Fruit fly (Drosophila melanogaster) whole organism, embryonic: ENCODE measurements around the gene CG31016.

ENCODE experiments used
- ATbp ChIP-seq: fragments of 200-800 bp; sonication (Bioruptor generic); optimal IDR thresholded peaks from 2 replicates; lab custom pipeline; 2017; ENCODE audit warnings: missing biosample characterization, mild to moderate bottlenecking, missing genetic modification characterization, missing genetic modification reagents
- BtbVII ChIP-seq: fragments of 200-800 bp; sonication (Bioruptor generic); optimal IDR thresholded peaks from 3 replicates; lab custom pipeline; 2017; ENCODE audit warnings: missing biosample characterization, mild to moderate bottlenecking, missing genetic modification characterization
- CG11085 ChIP-seq: fragments of 200-800 bp; sonication (Bioruptor generic); IDR thresholded peaks from 2 replicates; pipeline ENCODE4 v1.3.6; 2022; ENCODE audit warnings: missing biosample characterization, missing genetic modification characterization
- CG12155 ChIP-seq: fragments of 200-800 bp; sonication (Bioruptor generic); optimal IDR thresholded peaks from 3 replicates; lab custom pipeline; 2016; ENCODE audit warnings: missing biosample characterization, missing genetic modification characterization
- CG12236 ChIP-seq: fragments of 200-800 bp; sonication (Bioruptor generic); optimal IDR thresholded peaks from 2 replicates; lab custom pipeline; 2016; ENCODE audit warnings: missing biosample characterization, missing genetic modification characterization
- CG12942 ChIP-seq: fragments of 200-800 bp; sonication (Bioruptor generic); optimal IDR thresholded peaks from 3 replicates; lab custom pipeline; 2016; ENCODE audit warnings: missing biosample characterization, missing genetic modification characterization
- CG14860 ChIP-seq: fragments of 200-800 bp; sonication (Bioruptor generic); IDR thresholded peaks from 3 replicates; pipeline ENCODE4 v1.3.6; 2022; ENCODE audit warnings: missing biosample characterization, missing genetic modification characterization; ENCODE audit not compliant: partially characterized antibody
- CG1603 ChIP-seq: fragments of 200-800 bp; sonication (Bioruptor generic); optimal IDR thresholded peaks from 2 replicates; lab custom pipeline; 2019; ENCODE audit warnings: missing biosample characterization, mild to moderate bottlenecking, missing genetic modification characterization, moderate library complexity
- CG16813 ChIP-seq: fragments of 200-800 bp; sonication (Bioruptor generic); IDR thresholded peaks from 3 replicates; pipeline ENCODE4 v1.3.6; 2022; ENCODE audit warnings: missing biosample characterization, missing genetic modification characterization; ENCODE audit not compliant: partially characterized antibody
- CG16815 ChIP-seq: fragments of 200-800 bp; sonication (Bioruptor generic); optimal IDR thresholded peaks from 3 replicates; lab custom pipeline; 2017; ENCODE audit warnings: missing biosample characterization, mild to moderate bottlenecking, missing genetic modification characterization
- CG18262 ChIP-seq: fragments of 200-800 bp; optimal IDR thresholded peaks from 3 replicates; lab custom pipeline; 2019; ENCODE audit warnings: missing biosample characterization, mild to moderate bottlenecking, missing genetic modification characterization, moderate library complexity
- CG18619 ChIP-seq: fragments of 200-800 bp; sonication (Bioruptor generic); optimal IDR thresholded peaks from 3 replicates; lab custom pipeline; 2017; ENCODE audit warnings: missing biosample characterization, mild to moderate bottlenecking, missing genetic modification characterization
- CG30020 ChIP-seq: fragments of 200-800 bp; optimal IDR thresholded peaks from 2 replicates; lab custom pipeline; 2019; ENCODE audit warnings: missing biosample characterization, mild to moderate bottlenecking, missing genetic modification characterization, moderate library complexity
- CG33557 ChIP-seq: fragments of 200-800 bp; sonication (Bioruptor generic); optimal IDR thresholded peaks from 2 replicates; lab custom pipeline; 2019; ENCODE audit warnings: missing biosample characterization, mild to moderate bottlenecking, missing genetic modification characterization, moderate library complexity
- CG4328 ChIP-seq: fragments of 200-800 bp; sonication (Bioruptor generic); optimal IDR thresholded peaks from 3 replicates; lab custom pipeline; 2017; ENCODE audit warnings: missing biosample characterization, missing genetic modification reagents, missing genetic modification characterization
- CG4854 ChIP-seq: fragments of 200-800 bp; sonication (Bioruptor generic); optimal IDR thresholded peaks from 2 replicates; lab custom pipeline; 2016; ENCODE audit warnings: missing biosample characterization, missing genetic modification characterization, inconsistent platforms
- CG6254 ChIP-seq: fragments of 200-800 bp; sonication (Bioruptor generic); optimal IDR thresholded peaks from 3 replicates; lab custom pipeline; 2017; ENCODE audit warnings: mild to moderate bottlenecking, missing biosample characterization, missing genetic modification reagents, missing genetic modification characterization
- CG6813 ChIP-seq: fragments of 200-800 bp; sonication (Bioruptor generic); optimal IDR thresholded peaks from 2 replicates; lab custom pipeline; 2017; ENCODE audit warnings: missing biosample characterization, missing genetic modification characterization, mild to moderate bottlenecking, moderate library complexity, missing genetic modification reagents
- CG6854 ChIP-seq: fragments of 200-800 bp; sonication (Bioruptor generic); optimal IDR thresholded peaks from 3 replicates; lab custom pipeline; 2017; ENCODE audit warnings: missing biosample characterization, mild to moderate bottlenecking, missing genetic modification characterization
- CG7963 ChIP-seq: fragments of 200-800 bp; sonication (Bioruptor generic); IDR thresholded peaks from 3 replicates; pipeline ENCODE4 v1.3.6; 2022; ENCODE audit warnings: missing biosample characterization, missing genetic modification characterization; ENCODE audit not compliant: partially characterized antibody
- CG9609 ChIP-seq: fragments of 200-800 bp; sonication (Bioruptor generic); optimal IDR thresholded peaks from 3 replicates; lab custom pipeline; 2016; ENCODE audit warnings: missing biosample characterization, missing genetic modification characterization
- CTCF ChIP-seq: fragments of 200-800 bp; sonication (Bioruptor generic); optimal IDR thresholded peaks from 2 replicates; lab custom pipeline; 2017; ENCODE audit warnings: missing biosample characterization, mild to moderate bottlenecking, missing genetic modification characterization, moderate library complexity
- Eip74EF ChIP-seq, 2 experiments: fragments of 200-800 bp in 1 of 2; fragments of >200 bp in 1 of 2; sonication (Bioruptor generic) in 1 of 2; optimal IDR thresholded peaks; 2 replicates each; lab custom pipeline; 2017 to 2019; ENCODE audit warnings: missing biosample characterization in 2 of 2, missing genetic modification characterization in 2 of 2, mild to moderate bottlenecking in 1 of 2, moderate library complexity in 1 of 2
- Ets97D ChIP-seq: fragments of 200-800 bp; sonication (Bioruptor generic); optimal IDR thresholded peaks from 3 replicates; lab custom pipeline; 2016; ENCODE audit warnings: missing biosample characterization, missing genetic modification characterization
- Fer1 ChIP-seq: fragments of 200-800 bp; sonication (Bioruptor generic); optimal IDR thresholded peaks from 2 replicates; lab custom pipeline; 2017; ENCODE audit warnings: missing biosample characterization, mild to moderate bottlenecking, missing genetic modification characterization
- HLH4C ChIP-seq: fragments of 200-800 bp; sonication (Bioruptor generic); IDR thresholded peaks from 3 replicates; pipeline ENCODE4 v1.3.6; 2022; ENCODE audit warnings: missing biosample characterization, missing genetic modification characterization; ENCODE audit not compliant: partially characterized antibody
- Lhr ChIP-seq: fragments of 200-800 bp; sonication (Bioruptor generic); optimal IDR thresholded peaks from 3 replicates; lab custom pipeline; 2017; ENCODE audit warnings: mild to moderate bottlenecking, missing biosample characterization, missing genetic modification reagents, missing genetic modification characterization
- MBD-R2 ChIP-seq: fragments of 200-800 bp; sonication (Bioruptor generic); IDR thresholded peaks from 2 replicates; pipeline ENCODE4 v1.3.6; 2022; ENCODE audit warnings: missing biosample characterization, missing genetic modification characterization
- Poxn ChIP-seq: fragments of 200-800 bp; sonication (Bioruptor generic); IDR thresholded peaks from 2 replicates; pipeline ENCODE4 v1.3.6; 2022; ENCODE audit warnings: missing biosample characterization, missing genetic modification characterization
- Sry-β ChIP-seq: fragments of 200-800 bp; sonication (Bioruptor generic); optimal IDR thresholded peaks from 2 replicates; lab custom pipeline; 2018; ENCODE audit warnings: missing biosample characterization, mild to moderate bottlenecking, missing genetic modification characterization, moderate library complexity
- Stat92E ChIP-seq, 3 experiments: fragments of >200 bp in 2 of 3; fragments of 200-800 bp in 1 of 3; sonication (Bioruptor generic) in 1 of 3; optimal IDR thresholded peaks; 2 replicates each; lab custom pipeline; 2017 to 2019; ENCODE audit warnings: missing biosample characterization in 3 of 3, missing genetic modification characterization in 3 of 3, mild to moderate bottlenecking in 1 of 3, moderate library complexity in 1 of 3
- TFAM ChIP-seq: fragments of 200-800 bp; sonication (Bioruptor generic); optimal IDR thresholded peaks from 2 replicates; lab custom pipeline; 2017; ENCODE audit warnings: missing biosample characterization, missing genetic modification characterization, inconsistent platforms
- YL-1 ChIP-seq: fragments of 200-800 bp; sonication (Bioruptor generic); optimal IDR thresholded peaks from 3 replicates; lab custom pipeline; 2017; ENCODE audit warnings: missing biosample characterization, mild to moderate bottlenecking, missing genetic modification characterization
- amos ChIP-seq: fragments of 200-800 bp; sonication (Bioruptor generic); IDR thresholded peaks from 2 replicates; pipeline ENCODE4 v1.3.6; 2022; ENCODE audit warnings: missing biosample characterization, missing genetic modification characterization; ENCODE audit not compliant: partially characterized antibody
- ase ChIP-seq: fragments of 200-800 bp; sonication (Bioruptor generic); IDR thresholded peaks from 3 replicates; pipeline ENCODE4 v1.3.6; 2022; ENCODE audit warnings: missing biosample characterization, missing genetic modification characterization
- cwo ChIP-seq: fragments of 200-800 bp; sonication (Bioruptor generic); optimal IDR thresholded peaks from 3 replicates; lab custom pipeline; 2017; ENCODE audit warnings: missing biosample characterization, missing genetic modification characterization, mild to moderate bottlenecking, moderate library complexity, missing genetic modification reagents
- lilli ChIP-seq: fragments of 200-800 bp; sonication (Bioruptor generic); optimal IDR thresholded peaks from 3 replicates; lab custom pipeline; 2016; ENCODE audit warnings: missing biosample characterization, missing genetic modification characterization
- lola ChIP-seq, 3 experiments: fragments of >200 bp in 2 of 3; fragments of 200-800 bp in 1 of 3; sonication (Bioruptor generic) in 1 of 3; optimal IDR thresholded peaks; 2 replicates each; lab custom pipeline; 2017 to 2019; ENCODE audit warnings: missing biosample characterization in 3 of 3, missing genetic modification characterization in 3 of 3, mild to moderate bottlenecking in 1 of 3, moderate library complexity in 1 of 3
- maf-S ChIP-seq: fragments of 200-800 bp; sonication (Bioruptor generic); optimal IDR thresholded peaks from 2 replicates; lab custom pipeline; 2016; ENCODE audit warnings: missing biosample characterization, missing genetic modification characterization
- mam ChIP-seq: fragments of 200-800 bp; sonication (Bioruptor generic); optimal IDR thresholded peaks from 3 replicates; lab custom pipeline; 2016; ENCODE audit warnings: missing biosample characterization, missing genetic modification characterization
- nau ChIP-seq: fragments of 200-800 bp; sonication (Bioruptor generic); optimal IDR thresholded peaks from 3 replicates; lab custom pipeline; 2017; ENCODE audit warnings: missing biosample characterization, mild to moderate bottlenecking, missing genetic modification characterization, missing genetic modification reagents
- pzg ChIP-seq: fragments of 200-800 bp; sonication (Bioruptor generic); optimal IDR thresholded peaks from 3 replicates; lab custom pipeline; 2018; ENCODE audit warnings: missing biosample characterization, mild to moderate bottlenecking, missing genetic modification characterization, moderate library complexity
- schlank ChIP-seq: fragments of 200-800 bp; sonication (Bioruptor generic); optimal IDR thresholded peaks from 2 replicates; lab custom pipeline; 2018; ENCODE audit warnings: missing biosample characterization, mild to moderate bottlenecking, missing genetic modification characterization
- sim ChIP-seq: fragments of 200-800 bp; sonication (Bioruptor generic); IDR thresholded peaks from 2 replicates; pipeline ENCODE4 v1.3.6; 2022; ENCODE audit warnings: missing biosample characterization, missing genetic modification characterization
- ssp ChIP-seq: fragments of 200-800 bp; sonication (Bioruptor generic); IDR thresholded peaks from 2 replicates; pipeline ENCODE4 v1.3.6; 2022; ENCODE audit warnings: missing biosample characterization, missing genetic modification characterization
- ttk ChIP-seq: fragments of 200-800 bp; sonication (Bioruptor generic); IDR thresholded peaks from 2 replicates; pipeline ENCODE4 v2.1.2; 2022; ENCODE audit warnings: missing biosample characterization, missing genetic modification characterization
- twi ChIP-seq: fragments of 200-800 bp; optimal IDR thresholded peaks from 2 replicates; lab custom pipeline; 2019; ENCODE audit warnings: missing biosample characterization, mild to moderate bottlenecking, missing genetic modification characterization, moderate library complexity
- zen2 ChIP-seq: fragments of 200-800 bp; sonication (Bioruptor generic); IDR thresholded peaks from 3 replicates; pipeline ENCODE4 v1.3.6; 2022; ENCODE audit warnings: missing biosample characterization, missing genetic modification characterization; ENCODE audit not compliant: partially characterized antibody

Gene CG31016

DNA sequence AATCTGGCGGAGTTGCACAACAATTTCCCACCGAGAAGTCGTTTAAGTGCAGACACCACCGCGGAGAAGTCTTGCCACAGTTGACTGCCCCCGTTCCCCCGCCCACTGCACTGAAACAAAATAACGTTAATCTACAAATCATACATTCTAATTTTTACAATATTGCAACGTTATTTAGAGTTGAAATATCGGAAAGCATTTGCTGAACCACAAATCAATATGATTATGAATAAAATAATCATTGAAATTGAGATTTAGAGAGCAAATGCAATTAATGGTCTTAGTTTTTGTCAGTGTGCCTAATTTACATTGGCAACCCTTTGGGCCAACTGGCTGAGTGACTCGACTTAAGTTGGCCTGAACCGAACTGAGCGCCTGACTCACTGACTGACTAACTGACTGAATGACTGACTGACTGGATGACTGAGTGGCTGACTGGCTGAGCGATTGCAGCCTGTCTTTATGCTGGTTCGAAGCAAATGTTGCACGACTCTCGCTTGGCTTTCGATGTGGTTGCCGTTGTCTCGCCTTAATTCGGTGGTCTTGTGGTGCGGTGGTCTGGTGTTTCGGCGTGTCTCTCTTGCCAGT, 35.3 kb upstream of the CG31016 start (continued):
- TF ChIP-seq Fer1 (no peak), cwo (no peak), ttk (GFP tag; lab: Robert Waterston, UW) (peak; percentile 59), lilli (GFP tag; lab: Kevin White, UChicago) (peak; percentile 61), CG4328 (GFP tag; lab: Kevin White, UChicago) (no peak), CTCF (GFP tag; lab: Kevin White, UChicago) (no peak), CG12236 (GFP tag; lab: Kevin White, UChicago) (peak; percentile 62), schlank (no peak), CG18619 (GFP tag; lab: Kevin White, UChicago) (peak; percentile 45), amos (GFP tag; lab: Robert Waterston, UW) (no peak), CG18262 (peak; percentile 86), ssp (peak; percentile 61; the same call in 1 of the 2 replicates), CG7963 (GFP tag; lab: Robert Waterston, UW) (no peak), maf-S (GFP tag; lab: Kevin White, UChicago) (peak; percentile 28), CG16815 (GFP tag; lab: Kevin White, UChicago) (peak; percentile 23), ATbp (GFP tag; lab: Kevin White, UChicago) (peak; percentile 85), Sry-β (peak; percentile 28), zen2 (no peak), CG4854 (peak; percentile 20), MBD-R2 (GFP tag; lab: Robert Waterston, UW) (peak; percentile 24; the same call in 1 of the 2 replicates), HLH4C (GFP tag; lab: Robert Waterston, UW) (no peak), Stat92E (GFP tag; optimal IDR thresholded peaks at IDR 0.05; lab: Kevin White, UChicago) (no peak), CG11085 (GFP tag; lab: Robert Waterston, UW) (no peak), Eip74EF (GFP tag; optimal IDR thresholded peaks at IDR 0.05; lab: Kevin White, UChicago) (peak in 1 of 2 experiments; percentile 69), CG12942 (GFP tag; lab: Kevin White, UChicago) (peak; percentile 68), TFAM (GFP tag; lab: Kevin White, UChicago) (peak; percentile 32), CG14860 (GFP tag; lab: Robert Waterston, UW) (no peak), Poxn (GFP tag; lab: Robert Waterston, UW) (no peak), sim (GFP tag; lab: Robert Waterston, UW) (peak; percentile 69; the same call in 1 of the 2 replicates), YL-1 (GFP tag; lab: Kevin White, UChicago) (peak; percentile 12), pzg (GFP tag; lab: Kevin White, UChicago) (no peak), CG6813 (GFP tag; lab: Kevin White, UChicago) (peak; percentile 51), twi (tag; lab: Kevin White, UChicago) (no peak), CG12155 (GFP tag; lab: Kevin White, UChicago) (peak; percentile 48), CG33557 (peak; percentile 74), CG30020 (no peak), CG6254 (GFP tag; lab: Kevin White, UChicago) (peak; percentile 69), mam (GFP tag; lab: Kevin White, UChicago) (peak; percentile 58), ase (peak; percentile 81), nau (no peak), CG6854 (GFP tag; lab: Kevin White, UChicago) (peak; percentile 59), Ets97D (no peak), lola (GFP tag; optimal IDR thresholded peaks at IDR 0.05; lab: Kevin White, UChicago) (peak in 1 of 3 experiments; percentile 80), CG16813 (GFP tag; lab: Robert Waterston, UW) (no peak), CG1603 (tag; lab: Kevin White, UChicago) (peak; percentile 96), Lhr (peak; percentile 41), CG9609 (GFP tag; lab: Kevin White, UChicago) (peak; percentile 46), BtbVII (GFP tag; lab: Kevin White, UChicago) (peak; percentile 50)
